Worm (Caenorhabditis elegans) whole organism, L1 larva: ENCODE results near the gene F32H5.1.

Experiments used
- C16A3.4 ChIP-seq: fragments of 150-350 bp; optimal IDR thresholded peaks from 2 replicates; lab custom pipeline; 2014; ENCODE audit warnings: missing biosample characterization, missing genetic modification characterization
- F16B12.6 ChIP-seq: fragments of 150-350 bp; optimal IDR thresholded peaks from 2 replicates; lab custom pipeline; 2014; ENCODE audit warnings: missing biosample characterization, missing genetic modification characterization
- aha-1 ChIP-seq: fragments of 150-350 bp; optimal IDR thresholded peaks from 2 replicates; lab custom pipeline; 2014; ENCODE audit warnings: missing biosample characterization, missing genetic modification characterization
- alr-1 ChIP-seq: fragments of 200-800 bp; sonication (Bioruptor generic); optimal IDR thresholded peaks from 2 replicates; lab custom pipeline; 2018; ENCODE audit warnings: borderline replicate concordance, mild to moderate bottlenecking, missing genetic modification characterization, missing compliant biosample characterization
- blmp-1 ChIP-seq: fragments of 150-350 bp; optimal IDR thresholded peaks from 2 replicates; lab custom pipeline; 2014; ENCODE audit warnings: missing biosample characterization, missing genetic modification characterization
- ceh-63 ChIP-seq: fragments of 200-800 bp; sonication (Bioruptor generic); optimal IDR thresholded peaks from 2 replicates; lab custom pipeline; 2018; ENCODE audit warnings: mild to moderate bottlenecking, missing genetic modification characterization, missing compliant biosample characterization
- ceh-88 ChIP-seq: fragments of 200-800 bp; sonication (Bioruptor generic); IDR thresholded peaks from 2 replicates; pipeline ENCODE4 v1.3.6; 2022; ENCODE audit warnings: missing genetic modification characterization, missing compliant biosample characterization
- ceh-90 ChIP-seq: sonication (generic microtip); optimal IDR thresholded peaks from 2 replicates; lab custom pipeline; 2016; ENCODE audit warnings: missing genetic modification characterization, missing compliant biosample characterization
- ces-1 ChIP-seq: fragments of 150-350 bp; optimal IDR thresholded peaks from 2 replicates; lab custom pipeline; 2014; ENCODE audit warnings: missing biosample characterization, missing genetic modification reagents, missing genetic modification characterization
- dpl-1 ChIP-seq, 3 experiments: fragments of 150-350 bp in 2 of 3; sonication (generic microtip) in 1 of 3; optimal IDR thresholded peaks; 2 replicates each; lab custom pipeline; 2014 to 2017; ENCODE audit warnings: missing biosample characterization in 3 of 3, missing genetic modification characterization in 3 of 3, missing genetic modification reagents in 3 of 3
- dsc-1 ChIP-seq: sonication (generic microtip); optimal IDR thresholded peaks from 2 replicates; lab custom pipeline; 2016; ENCODE audit warnings: mild to moderate bottlenecking, missing genetic modification characterization, missing compliant biosample characterization
- efl-3 ChIP-seq: fragments of 200-800 bp; sonication (Bioruptor generic); optimal IDR thresholded peaks from 2 replicates; lab custom pipeline; 2018; ENCODE audit warnings: mild to moderate bottlenecking, missing genetic modification characterization, missing compliant biosample characterization
- ets-5 ChIP-seq: fragments of 200-800 bp; sonication (Bioruptor generic); IDR thresholded peaks from 2 replicates; pipeline ENCODE4 v1.3.6; 2022; ENCODE audit warnings: missing genetic modification characterization, missing compliant biosample characterization
- fkh-10 ChIP-seq: sonication (generic microtip); optimal IDR thresholded peaks from 2 replicates; lab custom pipeline; 2017; ENCODE audit warnings: missing biosample characterization, missing genetic modification reagents, missing genetic modification characterization
- grh-1 ChIP-seq: fragments of 200-800 bp; sonication (Bioruptor generic); IDR thresholded peaks from 2 replicates; pipeline ENCODE4 v1.3.6; 2022; ENCODE audit warnings: missing genetic modification reagents, missing genetic modification characterization, missing compliant biosample characterization
- hlh-4 ChIP-seq: sonication (generic microtip); optimal IDR thresholded peaks from 2 replicates; lab custom pipeline; 2016; ENCODE audit warnings: mild to moderate bottlenecking, missing genetic modification characterization, missing compliant biosample characterization
- irx-1 ChIP-seq: sonication (generic microtip); optimal IDR thresholded peaks from 2 replicates; lab custom pipeline; 2016; ENCODE audit warnings: missing genetic modification characterization, missing compliant biosample characterization
- lin-13 ChIP-seq: fragments of 150-350 bp; optimal IDR thresholded peaks from 2 replicates; lab custom pipeline; 2014; ENCODE audit warnings: missing biosample characterization, missing genetic modification reagents, missing genetic modification characterization
- lin-14 ChIP-seq: fragments of 200-800 bp; sonication (Bioruptor generic); optimal IDR thresholded peaks from 2 replicates; lab custom pipeline; 2018; ENCODE audit warnings: mild to moderate bottlenecking, missing genetic modification characterization, moderate library complexity, missing compliant biosample characterization
- lin-15B ChIP-seq: fragments of 150-350 bp; sonication (generic microtip); optimal IDR thresholded peaks from 3 replicates; lab custom pipeline; 2014; ENCODE audit warnings: missing biosample characterization, missing genetic modification characterization
- lin-39 ChIP-seq: fragments of 150-350 bp; optimal IDR thresholded peaks from 2 replicates; lab custom pipeline; 2014; ENCODE audit warnings: missing biosample characterization, missing genetic modification reagents, missing genetic modification characterization
- lir-3 ChIP-seq: sonication (generic microtip); optimal IDR thresholded peaks from 2 replicates; lab custom pipeline; 2016; ENCODE audit warnings: mild to moderate bottlenecking, missing genetic modification characterization, moderate library complexity, missing compliant biosample characterization; ENCODE audit not compliant: poor library complexity
- lsy-2 ChIP-seq, 2 experiments: fragments of 150-350 bp; optimal IDR thresholded peaks; 2 replicates each; lab custom pipeline; 2014; ENCODE audit warnings: missing biosample characterization in 2 of 2, missing genetic modification characterization in 2 of 2
- mab-9 ChIP-seq: fragments of 200-800 bp; sonication (Bioruptor generic); IDR thresholded peaks from 2 replicates; pipeline ENCODE4 v1.3.6; 2022; ENCODE audit warnings: missing genetic modification reagents, missing genetic modification characterization, missing compliant biosample characterization
- mdl-1 ChIP-seq, 2 experiments: fragments of 150-350 bp; optimal IDR thresholded peaks; 2 replicates each; lab custom pipeline; 2014 to 2017; ENCODE audit warnings: missing biosample characterization in 2 of 2, missing genetic modification characterization in 2 of 2, inconsistent platforms in 1 of 2
- mep-1 ChIP-seq: fragments of 150-350 bp; optimal IDR thresholded peaks from 2 replicates; lab custom pipeline; 2014; ENCODE audit warnings: missing biosample characterization, missing genetic modification characterization
- nhr-12 ChIP-seq: sonication (generic microtip); optimal IDR thresholded peaks from 2 replicates; lab custom pipeline; 2017; ENCODE audit warnings: missing biosample characterization, missing genetic modification characterization
- nhr-71 ChIP-seq: sonication (generic microtip); optimal IDR thresholded peaks from 2 replicates; lab custom pipeline; 2016; ENCODE audit warnings: mild to moderate bottlenecking, missing genetic modification characterization, moderate library complexity, missing compliant biosample characterization
- nhr-76 ChIP-seq: sonication (generic microtip); optimal IDR thresholded peaks from 2 replicates; lab custom pipeline; 2017; ENCODE audit warnings: missing biosample characterization, missing genetic modification characterization
- nhr-84 ChIP-seq: sonication (generic microtip); optimal IDR thresholded peaks from 2 replicates; lab custom pipeline; 2017; ENCODE audit warnings: missing biosample characterization, missing genetic modification characterization
- nhr-85 ChIP-seq: sonication (generic microtip); peaks from one replicate; lab custom pipeline; 2016; ENCODE audit warnings: missing genetic modification characterization, inconsistent platforms, missing compliant biosample characterization
- pag-3 ChIP-seq: sonication (generic microtip); optimal IDR thresholded peaks from 2 replicates; lab custom pipeline; 2017; ENCODE audit warnings: missing genetic modification characterization, mild to moderate bottlenecking, missing compliant biosample characterization, antibody characterized with exemption, borderline replicate concordance; ENCODE audit not compliant: insufficient read depth
- pax-3 ChIP-seq: fragments of 200-800 bp; sonication (Bioruptor generic); optimal IDR thresholded peaks from 2 replicates; lab custom pipeline; 2018; ENCODE audit warnings: mild to moderate bottlenecking, missing genetic modification characterization, moderate library complexity, missing compliant biosample characterization
- pqm-1 ChIP-seq: sonication (generic microtip); optimal IDR thresholded peaks from 3 replicates; lab custom pipeline; 2017; ENCODE audit warnings: missing biosample characterization, missing genetic modification characterization
- snpc-4 ChIP-seq: fragments of 150-350 bp; optimal IDR thresholded peaks from 2 replicates; lab custom pipeline; 2014; ENCODE audit warnings: missing biosample characterization, missing genetic modification characterization
- sox-4 ChIP-seq: sonication (generic microtip); optimal IDR thresholded peaks from 2 replicates; lab custom pipeline; 2016; ENCODE audit warnings: missing genetic modification characterization, missing compliant biosample characterization
- sup-37 ChIP-seq: fragments of 200-800 bp; sonication (Bioruptor generic); optimal IDR thresholded peaks from 2 replicates; lab custom pipeline; 2018; ENCODE audit warnings: mild to moderate bottlenecking, missing genetic modification characterization, missing compliant biosample characterization
- swsn-7 ChIP-seq: sonication (generic microtip); optimal IDR thresholded peaks from 2 replicates; lab custom pipeline; 2016; ENCODE audit warnings: missing genetic modification characterization, missing compliant biosample characterization
- tlp-1 ChIP-seq: fragments of 150-350 bp; optimal IDR thresholded peaks from 2 replicates; lab custom pipeline; 2014; ENCODE audit warnings: missing biosample characterization, missing genetic modification characterization
- unc-130 ChIP-seq: fragments of 150-350 bp; optimal IDR thresholded peaks from 2 replicates; lab custom pipeline; 2017; ENCODE audit warnings: missing biosample characterization, missing genetic modification characterization, inconsistent platforms
- unc-62 ChIP-seq: fragments of 150-350 bp; optimal IDR thresholded peaks from 2 replicates; lab custom pipeline; 2014; ENCODE audit warnings: missing biosample characterization, missing genetic modification reagents, missing genetic modification characterization
- unc-86 ChIP-seq: sonication (generic microtip); optimal IDR thresholded peaks from 2 replicates; lab custom pipeline; 2016; ENCODE audit warnings: missing genetic modification characterization, missing compliant biosample characterization
- zag-1 ChIP-seq: fragments of 150-350 bp; optimal IDR thresholded peaks from 2 replicates; lab custom pipeline; 2014; ENCODE audit warnings: missing biosample characterization, missing genetic modification characterization
- zip-4 ChIP-seq: fragments of 200-800 bp; sonication (Bioruptor generic); optimal IDR thresholded peaks from 2 replicates; lab custom pipeline; 2018; ENCODE audit warnings: mild to moderate bottlenecking, missing genetic modification characterization, moderate library complexity, missing compliant biosample characterization
- ztf-11 ChIP-seq, 2 experiments: sonication (generic microtip); optimal IDR thresholded peaks; 2 replicates each; lab custom pipeline; 2016 to 2017; ENCODE audit warnings: missing genetic modification characterization in 2 of 2, missing biosample characterization in 1 of 2, missing compliant biosample characterization in 1 of 2

F32H5.1 gene

ce11 chrV:13357652-13358281 is at the start of gene F32H5.1 (continued):
- TF ChIP-seq hlh-4 (tag; lab: Kevin White, UChicago) (no peak), sup-37 (no peak), mep-1 (tag; lab: Kevin White, UChicago) (no peak), sox-4 (tag; lab: Kevin White, UChicago) (no peak), alr-1 (tag; lab: Kevin White, UChicago) (no peak), efl-3 (GFP tag; lab: Kevin White, UChicago) (no peak), unc-130 (tag; lab: Kevin White, UChicago) (no peak), ceh-88 (GFP tag; lab: Robert Waterston, UW) (no peak), nhr-12 (tag; lab: Kevin White, UChicago) (no peak), pag-3 (tag; lab: Kevin White, UChicago) (no peak), unc-86 (no peak), ets-5 (no peak), grh-1 (GFP tag; lab: Robert Waterston, UW) (no peak), mdl-1 (tag; optimal IDR thresholded peaks at IDR 0.05; lab: Kevin White, UChicago) (no peak), ceh-63 (no peak), lin-13 (GFP tag; lab: Kevin White, UChicago) (no peak), dpl-1 (GFP tag; optimal IDR thresholded peaks at IDR 0.05; lab: Kevin White, UChicago) (no peak), pqm-1 (tag; lab: Kevin White, UChicago) (no peak), nhr-85 (tag; lab: Kevin White, UChicago) (peak; percentile 65), mab-9 (GFP tag; lab: Robert Waterston, UW) (no peak), zip-4 (no peak), lin-15B (tag; lab: Kevin White, UChicago) (no peak)

ce11 chrV:13406511-13406910 is 48.7 kb upstream of the F32H5.1 start, which contains the start of gene F53F1.2:
Gene F53F1.2, plus strand, starts transcription at chrV:13406816.
- TF ChIP-seq blmp-1, result peak; percentile 96
- TF ChIP-seq tlp-1, result no peak
- TF ChIP-seq dpl-1 (GFP tag; optimal IDR thresholded peaks at IDR 0.05; lab: Kevin White, UChicago), result peak in 1 of 3 experiments; percentile 2
- peak; percentile 67 for TF ChIP-seq nhr-85 (tag; lab: Kevin White, UChicago)
- TF ChIP-seq, all 84 proteins: peak for 3

ce11 chrV:13406032-13406431 is 48.2 kb upstream of the F32H5.1 start, which contains the start of gene cutl-1:
Gene cutl-1, minus strand, starts transcription at chrV:13406114.
- TF ChIP-seq lsy-2 (tag; optimal IDR thresholded peaks at IDR 0.05; lab: Kevin White, UChicago), result peak in 1 of 2 experiments; percentile 55
- no peak for TF ChIP-seq unc-86
- TF ChIP-seq dpl-1 (GFP tag; optimal IDR thresholded peaks at IDR 0.05; lab: Kevin White, UChicago), result peak in 1 of 3 experiments; percentile 13

ce11 chrV:13402524-13402923 is 44.7 kb upstream of the F32H5.1 start:
- no peak for TF ChIP-seq F16B12.6 (tag; lab: Kevin White, UChicago)
- TF ChIP-seq lin-14 (GFP tag; lab: Kevin White, UChicago), result peak; percentile 72
- peak; percentile 56 for TF ChIP-seq dsc-1
- TF ChIP-seq snpc-4 (tag; lab: Kevin White, UChicago), result no peak
- TF ChIP-seq nhr-85 (tag; lab: Kevin White, UChicago), result no peak
- no peak for TF ChIP-seq zag-1 (tag; lab: Kevin White, UChicago)
- TF ChIP-seq lsy-2 (tag; optimal IDR thresholded peaks at IDR 0.05; lab: Kevin White, UChicago), result peak in 1 of 2 experiments; percentile 37
- TF ChIP-seq efl-3 (GFP tag; lab: Kevin White, UChicago), result no peak
- TF ChIP-seq swsn-7 (tag; lab: Kevin White, UChicago), result no peak
- TF ChIP-seq C16A3.4 (tag; lab: Kevin White, UChicago), result no peak
- TF ChIP-seq tlp-1, result no peak
- TF ChIP-seq zip-4, result no peak
- no peak for TF ChIP-seq fkh-10 (GFP tag; lab: Kevin White, UChicago)
- TF ChIP-seq ceh-90 (tag; lab: Kevin White, UChicago), result no peak
- TF ChIP-seq ces-1 (GFP tag; lab: Kevin White, UChicago), result no peak
- no peak for TF ChIP-seq ztf-11 (tag; optimal IDR thresholded peaks at IDR 0.05; lab: Kevin White, UChicago)
- no peak for TF ChIP-seq irx-1
- no peak for TF ChIP-seq lin-13 (GFP tag; lab: Kevin White, UChicago)
- TF ChIP-seq lin-39, result peak; percentile 64
- TF ChIP-seq mdl-1 (tag; optimal IDR thresholded peaks at IDR 0.05; lab: Kevin White, UChicago), result peak in 1 of 2 experiments; percentile 19
- no peak for TF ChIP-seq nhr-84 (tag; lab: Kevin White, UChicago)
- no peak for TF ChIP-seq lir-3 (tag; lab: Kevin White, UChicago)
- TF ChIP-seq nhr-76 (tag; lab: Kevin White, UChicago), result no peak
- no peak for TF ChIP-seq lin-15B (tag; lab: Kevin White, UChicago)
- TF ChIP-seq pax-3 (tag; lab: Kevin White, UChicago), result no peak
- peak; percentile 63 for TF ChIP-seq nhr-71 (tag; lab: Kevin White, UChicago)
- TF ChIP-seq aha-1 (tag; lab: Kevin White, UChicago), result no peak
- TF ChIP-seq nhr-12 (tag; lab: Kevin White, UChicago), result no peak
- TF ChIP-seq unc-62 (GFP tag; lab: Kevin White, UChicago), result no peak
